Fruit fly (Drosophila melanogaster) Kc167 (cell line): ENCODE measurements around the gene scramb2.

Source experiments
- Myc ChIP-seq: fragments of >200 bp; optimal IDR thresholded peaks from 2 replicates; lab custom pipeline; 2017; ENCODE audit warnings: missing external identifiers
- Sin3A ChIP-seq: fragments of >200 bp; optimal IDR thresholded peaks from 2 replicates; lab custom pipeline; 2018; ENCODE audit warnings: missing external identifiers
- h ChIP-seq: fragments of >200 bp; optimal IDR thresholded peaks from 3 replicates; lab custom pipeline; 2018; ENCODE audit warnings: missing external identifiers
- insv ChIP-seq: fragments of >200 bp; optimal IDR thresholded peaks from 3 replicates; lab custom pipeline; 2018; ENCODE audit warnings: missing external identifiers
- psq ChIP-seq: fragments of >200 bp; optimal IDR thresholded peaks from 2 replicates; lab custom pipeline; 2017; ENCODE audit warnings: missing external identifiers
- ttk ChIP-seq: sonication (Bioruptor generic); optimal IDR thresholded peaks from 2 replicates; lab custom pipeline; 2017; ENCODE audit warnings: missing external identifiers

Gene scramb2

dm6 chr3L:3037822-3038563, 8.6 kb downstream of the scramb2 start:
- no peak for TF ChIP-seq h (lab: Kevin White, UChicago)
- no peak for TF ChIP-seq Sin3A (lab: Kevin White, UChicago)
- TF ChIP-seq insv (lab: Kevin White, UChicago), result no peak
- TF ChIP-seq Myc (lab: Kevin White, UChicago), result no peak
- TF ChIP-seq ttk, result no peak
- no peak for TF ChIP-seq psq

DNA sequence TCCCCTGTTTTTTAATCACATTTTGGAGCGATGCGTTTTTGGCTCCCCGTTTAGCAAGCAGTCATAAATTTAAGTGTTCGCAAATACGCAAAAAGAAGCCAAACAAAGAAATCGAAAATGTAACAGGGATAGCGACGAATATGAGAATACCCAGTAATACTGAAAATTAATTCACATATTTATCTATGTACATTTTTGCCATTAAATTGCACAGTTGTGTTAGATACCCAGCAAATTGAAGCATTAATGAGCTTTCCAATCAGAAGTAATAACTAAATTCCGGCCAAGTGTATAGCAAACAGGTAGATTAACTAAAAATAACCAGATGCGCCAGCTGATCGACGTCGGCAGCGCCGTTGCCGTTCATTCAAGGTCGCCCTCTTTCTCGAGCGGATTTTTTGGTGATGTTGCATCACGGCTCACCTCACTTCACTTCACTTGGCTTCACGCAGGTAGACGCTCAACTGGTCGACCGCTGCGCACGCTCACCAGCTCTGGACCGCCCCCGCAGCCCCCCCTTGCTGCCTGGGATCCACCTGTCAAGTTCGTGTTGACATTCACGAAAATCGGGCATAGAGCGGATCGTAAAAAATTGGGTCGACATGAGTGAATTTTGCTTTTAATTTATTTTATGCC, 9.5 kb downstream of the scramb2 start:
- TF ChIP-seq insv (lab: Kevin White, UChicago) (no peak), ttk (no peak), h (lab: Kevin White, UChicago) (no peak), Myc (lab: Kevin White, UChicago) (no peak)

- no peak for TF ChIP-seq psq
- no peak for TF ChIP-seq h (lab: Kevin White, UChicago)
- no peak for TF ChIP-seq Myc (lab: Kevin White, UChicago)
- no peak for TF ChIP-seq insv (lab: Kevin White, UChicago)
- no peak for TF ChIP-seq ttk
- TF ChIP-seq Sin3A (lab: Kevin White, UChicago), result no peak
Observed at dm6 chr3L:3035769-3036583, 10.6 kb downstream of the scramb2 start.

dm6 chr3L:3034779-3035643, 11.6 kb downstream of the scramb2 start, which contains the start of gene CG2162:
Gene CG2162, plus strand, starts transcription at chr3L:3035196.
- TF ChIP-seq ttk, result no peak
- no peak for TF ChIP-seq Sin3A (lab: Kevin White, UChicago)
- no peak for TF ChIP-seq psq
- no peak for TF ChIP-seq h (lab: Kevin White, UChicago)
- no peak for TF ChIP-seq Myc (lab: Kevin White, UChicago)
- TF ChIP-seq insv (lab: Kevin White, UChicago), result no peak

dm6 chr3L:3026421-3026820, 20.2 kb downstream of the scramb2 start, which contains the start of gene aly:
Gene aly, minus strand, starts transcription at chr3L:3026521.
- no peak for TF ChIP-seq ttk

DNA sequence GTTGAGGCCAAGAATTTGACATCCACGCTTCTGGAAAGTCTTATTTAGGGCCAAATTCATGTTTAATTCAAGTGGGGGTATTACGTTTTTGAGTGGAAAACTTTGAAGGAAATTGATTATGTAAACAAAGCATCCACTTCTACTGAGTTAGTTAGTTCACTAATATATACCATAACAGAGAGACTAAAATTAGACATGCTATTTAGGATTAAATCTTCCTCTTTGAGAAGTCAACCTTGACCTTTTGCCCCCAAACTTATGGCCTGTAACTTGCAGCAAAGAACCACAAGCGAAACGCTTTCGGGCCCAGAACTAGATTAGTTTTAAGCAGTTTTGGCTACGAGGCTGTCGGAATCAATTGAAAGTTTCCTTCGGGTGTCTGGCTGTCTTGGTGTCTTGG, 29.5 kb downstream of the scramb2 start, which contains the start of gene CG32487:
TSS of gene CG32487 (minus strand) at position 101 of the 400 bp plus-strand sequence.
- no peak for TF ChIP-seq ttk
- no peak for TF ChIP-seq Myc (lab: Kevin White, UChicago)
- TF ChIP-seq h (lab: Kevin White, UChicago), result no peak
- no peak for TF ChIP-seq Sin3A (lab: Kevin White, UChicago)
- TF ChIP-seq insv (lab: Kevin White, UChicago), result no peak
- no peak for TF ChIP-seq psq

dm6 chr3L:3015969-3016368, 30.6 kb downstream of the scramb2 start, which contains the start of gene CG32488:
Gene CG32488, minus strand, starts transcription at chr3L:3016069.
- TF ChIP-seq ttk (no peak), insv (lab: Kevin White, UChicago) (no peak), Myc (lab: Kevin White, UChicago) (no peak), psq (no peak), Sin3A (lab: Kevin White, UChicago) (no peak), h (lab: Kevin White, UChicago) (no peak)

- TF ChIP-seq insv (lab: Kevin White, UChicago), result no peak
- no peak for TF ChIP-seq psq
- TF ChIP-seq ttk, result no peak
- TF ChIP-seq Sin3A (lab: Kevin White, UChicago), result no peak
- no peak for TF ChIP-seq Myc (lab: Kevin White, UChicago)
- no peak for TF ChIP-seq h (lab: Kevin White, UChicago)
Observed at dm6 chr3L:3013496-3013895, 33.1 kb downstream of the scramb2 start.

dm6 chr3L:3001445-3001844, 45.2 kb downstream of the scramb2 start, which contains the start of gene FMRFaR:
Gene FMRFaR, plus strand, starts transcription at chr3L:3001716.
- TF ChIP-seq insv (lab: Kevin White, UChicago) (no peak), Myc (lab: Kevin White, UChicago) (no peak), h (lab: Kevin White, UChicago) (no peak), psq (no peak), Sin3A (lab: Kevin White, UChicago) (no peak), ttk (no peak)

DNA sequence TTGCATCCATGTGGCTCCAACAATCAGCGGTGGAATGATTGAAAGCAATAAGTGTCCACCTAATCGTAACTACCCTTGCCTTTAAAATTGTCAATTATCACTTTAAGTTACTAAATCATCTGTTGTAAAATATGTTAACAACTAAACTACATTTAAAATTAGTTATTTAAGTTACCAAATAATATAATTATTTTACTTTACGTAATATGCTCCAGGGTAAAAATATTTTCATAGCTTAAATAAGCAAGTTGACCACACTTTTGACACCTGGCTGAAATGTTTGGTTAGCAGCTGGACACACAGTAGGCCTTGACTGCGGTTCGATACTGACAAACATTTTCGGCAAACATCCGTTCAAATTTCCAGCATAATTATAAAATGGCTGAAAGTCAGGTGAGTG, 51.7 kb downstream of the scramb2 start, which contains the start of gene CG2113:
TSS of gene CG2113 (plus strand) at position 301 of the 400 bp plus-strand sequence.
- TF ChIP-seq insv (lab: Kevin White, UChicago) (no peak), Myc (lab: Kevin White, UChicago) (no peak), h (lab: Kevin White, UChicago) (no peak), Sin3A (lab: Kevin White, UChicago) (no peak), ttk (no peak), psq (no peak)
